Fruit fly (Drosophila melanogaster): ENCODE results near the gene ACXE.

DNA sequence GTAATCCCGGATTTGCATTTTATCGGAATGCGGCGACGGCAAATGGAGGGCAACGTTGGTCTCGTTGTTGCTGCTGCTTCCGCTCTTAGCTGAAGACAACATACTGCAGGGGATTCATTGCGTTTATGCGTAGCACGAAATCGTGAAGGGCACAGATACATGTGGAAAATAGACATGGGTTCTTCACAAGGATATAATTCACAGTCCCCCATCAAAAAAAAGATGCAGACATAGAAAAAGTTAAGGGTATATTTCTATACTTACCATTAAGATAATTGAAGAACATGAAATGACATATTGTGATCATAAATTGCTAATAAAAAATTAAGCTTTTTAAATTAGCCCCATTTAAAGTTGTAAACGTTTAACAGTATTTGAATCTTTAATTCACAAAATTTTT lies 33.8 kb upstream of the ACXE start:
- TF ChIP-seq CG10348 (GFP tag; IDR thresholded peaks at IDR 0.05) (no peak), CG8301 (tag; optimal IDR thresholded peaks at IDR 0.05) (no peak), D1 (tag; optimal IDR thresholded peaks at IDR 0.05) (no peak), CG17806 (tag; optimal IDR thresholded peaks at IDR 0.05) (no peak), CG13204 (GFP tag; optimal IDR thresholded peaks at IDR 0.05) (no peak), Snoo (tag; optimal IDR thresholded peaks at IDR 0.05) (no peak), CG12605 (GFP tag; IDR thresholded peaks at IDR 0.05) (no peak), EcR (GFP tag; optimal IDR thresholded peaks at IDR 0.05) (no peak), CG9948 (tag; optimal IDR thresholded peaks at IDR 0.05) (no peak), CG8159 (tag; optimal IDR thresholded peaks at IDR 0.05) (peak; percentile 47)

Measured in whole organism, pupa.